Worm (Caenorhabditis elegans): Measurements from ENCODE around the gene chil-8.

- TF ChIP-seq pha-4 (tag; optimal IDR thresholded peaks at IDR 0.05) (no peak), ceh-14 (tag; optimal IDR thresholded peaks at IDR 0.05) (no peak), nhr-11 (tag; optimal IDR thresholded peaks at IDR 0.05) (no peak), elt-2 (tag; optimal IDR thresholded peaks at IDR 0.05) (no peak), pat-9 (tag; optimal IDR thresholded peaks at IDR 0.05) (no peak), ceh-22 (tag; optimal IDR thresholded peaks at IDR 0.05) (no peak), F13H6.1 (tag; optimal IDR thresholded peaks at IDR 0.05) (no peak), ceh-9 (tag; optimal IDR thresholded peaks at IDR 0.05) (no peak), fkh-10 (GFP tag; optimal IDR thresholded peaks at IDR 0.05) (no peak), ets-4 (tag; optimal IDR thresholded peaks at IDR 0.05) (no peak), ceh-19 (GFP tag; optimal IDR thresholded peaks at IDR 0.05) (no peak), sox-4 (tag; optimal IDR thresholded peaks at IDR 0.05) (no peak), ama-1 (optimal IDR thresholded peaks at IDR 0.05) (no peak)
Measured at ce11 chrII:9921622-9922269, 48.9 kb upstream of the chil-8 start, which contains the start of gene C05C10.2.
